Worm (Caenorhabditis elegans) whole organism, L4/young adult: Measurements from ENCODE around the gene C17F4.12.

Source experiments
- dao-5 ChIP-seq: sonication (generic microtip); optimal IDR thresholded peaks from 2 replicates; lab custom pipeline; 2016; ENCODE audit warnings: missing genotype, missing genetic modification characterization, moderate library complexity, missing compliant biosample characterization
- him-1 ChIP-seq: sonication (generic microtip); optimal IDR thresholded peaks from 2 replicates; lab custom pipeline; 2016; ENCODE audit warnings: missing genotype, missing genetic modification reagents, missing genetic modification characterization, missing compliant biosample characterization

DNA sequence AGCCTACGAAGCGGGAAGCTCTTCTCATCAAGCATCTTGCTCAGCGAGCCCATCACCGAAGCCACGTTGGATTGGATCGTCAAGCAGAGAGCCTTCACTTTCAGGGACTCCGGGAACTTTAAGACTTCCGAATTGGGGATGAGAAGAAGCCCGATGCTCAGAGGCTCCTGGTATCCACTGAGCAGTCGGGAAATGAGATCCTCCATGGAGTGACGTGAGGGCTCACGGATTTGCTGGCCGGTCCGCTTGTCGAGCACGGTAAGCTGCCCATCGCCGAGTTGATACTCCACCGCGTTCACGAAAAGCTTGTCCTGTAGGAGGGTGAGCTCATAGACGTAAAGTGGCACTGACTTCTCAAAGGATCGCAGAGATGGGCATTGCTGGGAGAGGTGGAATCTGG is 3.6 kb upstream of the C17F4.12 start:
- TF ChIP-seq him-1 (tag; lab: Kevin White, UChicago), result no peak
- TF ChIP-seq dao-5 (tag; lab: Kevin White, UChicago), result no peak
